Worm (Caenorhabditis elegans) whole organism, L1 larva: Measurements from ENCODE around the gene mrps-10.

Experiments
- C04F5.9 ChIP-seq: sonication (generic microtip); optimal IDR thresholded peaks from 2 replicates; lab custom pipeline; 2016; ENCODE audit warnings: missing genetic modification characterization, missing compliant biosample characterization
- C16A3.4 ChIP-seq: fragments of 150-350 bp; optimal IDR thresholded peaks from 2 replicates; lab custom pipeline; 2014; ENCODE audit warnings: missing biosample characterization, missing genetic modification characterization
- F16B12.6 ChIP-seq: fragments of 150-350 bp; optimal IDR thresholded peaks from 2 replicates; lab custom pipeline; 2014; ENCODE audit warnings: missing biosample characterization, missing genetic modification characterization
- Y116A8C.19 ChIP-seq: sonication (generic microtip); optimal IDR thresholded peaks from 2 replicates; lab custom pipeline; 2016; ENCODE audit warnings: missing compliant biosample characterization, missing genetic modification characterization, borderline replicate concordance
- alr-1 ChIP-seq: fragments of 200-800 bp; sonication (Bioruptor generic); optimal IDR thresholded peaks from 2 replicates; lab custom pipeline; 2018; ENCODE audit warnings: borderline replicate concordance, mild to moderate bottlenecking, missing genetic modification characterization, missing compliant biosample characterization
- ama-1 ChIP-seq: fragments of 150-350 bp; optimal IDR thresholded peaks from 2 replicates; lab custom pipeline; 2014
- ceh-82 ChIP-seq, 3 experiments: fragments of 150-350 bp in 1 of 3; sonication (generic microtip) in 2 of 3; optimal IDR thresholded peaks; 2 replicates each; lab custom pipeline; 2014 to 2017; ENCODE audit warnings: missing biosample characterization in 3 of 3, missing genetic modification characterization in 3 of 3
- ceh-88 ChIP-seq: fragments of 200-800 bp; sonication (Bioruptor generic); IDR thresholded peaks from 2 replicates; pipeline ENCODE4 v1.3.6; 2022; ENCODE audit warnings: missing genetic modification characterization, missing compliant biosample characterization
- dsc-1 ChIP-seq: sonication (generic microtip); optimal IDR thresholded peaks from 2 replicates; lab custom pipeline; 2016; ENCODE audit warnings: mild to moderate bottlenecking, missing genetic modification characterization, missing compliant biosample characterization
- efl-1 ChIP-seq, 4 experiments: fragments of 150-350 bp; optimal IDR thresholded peaks in 3 of 4; peaks in 1 of 4; 1 replicate in 1 of 4; 2 replicates in 3 of 4; lab custom pipeline; 2014; ENCODE audit warnings: missing biosample characterization in 2 of 4, missing genetic modification characterization in 2 of 4, missing genetic modification reagents in 2 of 4
- egl-13 ChIP-seq: sonication (generic microtip); optimal IDR thresholded peaks from 2 replicates; lab custom pipeline; 2016; ENCODE audit warnings: missing genotype, missing genetic modification reagents, missing genetic modification characterization, missing compliant biosample characterization
- elt-3 ChIP-seq, 6 experiments: fragments of 150-350 bp in 1 of 6; sonication (generic microtip); optimal IDR thresholded peaks; 2 replicates each; lab custom pipeline; 2017 to 2018; ENCODE audit warnings: missing biosample characterization in 6 of 6, missing genetic modification characterization in 6 of 6, inconsistent platforms in 1 of 6
- fkh-10 ChIP-seq: sonication (generic microtip); optimal IDR thresholded peaks from 2 replicates; lab custom pipeline; 2017; ENCODE audit warnings: missing biosample characterization, missing genetic modification reagents, missing genetic modification characterization
- fkh-4 ChIP-seq: sonication (generic microtip); optimal IDR thresholded peaks from 2 replicates; lab custom pipeline; 2016; ENCODE audit warnings: missing compliant biosample characterization, missing genetic modification characterization, borderline replicate concordance
- fos-1 ChIP-seq: fragments of 150-350 bp; optimal IDR thresholded peaks from 2 replicates; lab custom pipeline; 2014; ENCODE audit warnings: missing biosample characterization, missing genetic modification characterization
- hlh-4 ChIP-seq: sonication (generic microtip); optimal IDR thresholded peaks from 2 replicates; lab custom pipeline; 2016; ENCODE audit warnings: mild to moderate bottlenecking, missing genetic modification characterization, missing compliant biosample characterization
- irx-1 ChIP-seq: sonication (generic microtip); optimal IDR thresholded peaks from 2 replicates; lab custom pipeline; 2016; ENCODE audit warnings: missing genetic modification characterization, missing compliant biosample characterization
- isw-1 ChIP-seq: fragments of 200-800 bp; sonication (Bioruptor generic); IDR thresholded peaks from 2 replicates; pipeline ENCODE4 v1.3.6; 2022; ENCODE audit warnings: missing genetic modification characterization, missing compliant biosample characterization
- lin-13 ChIP-seq: fragments of 150-350 bp; optimal IDR thresholded peaks from 2 replicates; lab custom pipeline; 2014; ENCODE audit warnings: missing biosample characterization, missing genetic modification reagents, missing genetic modification characterization
- lin-14 ChIP-seq: fragments of 200-800 bp; sonication (Bioruptor generic); optimal IDR thresholded peaks from 2 replicates; lab custom pipeline; 2018; ENCODE audit warnings: mild to moderate bottlenecking, missing genetic modification characterization, moderate library complexity, missing compliant biosample characterization
- lin-35 ChIP-seq, 2 experiments: fragments of 150-350 bp; optimal IDR thresholded peaks; 2 replicates each; lab custom pipeline; 2014; ENCODE audit warnings: missing biosample characterization in 2 of 2, missing genetic modification characterization in 2 of 2, missing genetic modification reagents in 2 of 2
- lin-39 ChIP-seq: fragments of 150-350 bp; optimal IDR thresholded peaks from 2 replicates; lab custom pipeline; 2014; ENCODE audit warnings: missing biosample characterization, missing genetic modification reagents, missing genetic modification characterization
- mep-1 ChIP-seq: fragments of 150-350 bp; optimal IDR thresholded peaks from 2 replicates; lab custom pipeline; 2014; ENCODE audit warnings: missing biosample characterization, missing genetic modification characterization
- nhr-20 ChIP-seq: sonication (generic microtip); optimal IDR thresholded peaks from 2 replicates; lab custom pipeline; 2016; ENCODE audit warnings: mild to moderate bottlenecking, missing genetic modification characterization, missing compliant biosample characterization
- nhr-237 ChIP-seq: fragments of 150-350 bp; optimal IDR thresholded peaks from 2 replicates; lab custom pipeline; 2014; ENCODE audit warnings: missing biosample characterization, missing genetic modification characterization
- nhr-47 ChIP-seq: sonication (generic microtip); optimal IDR thresholded peaks from 2 replicates; lab custom pipeline; 2016; ENCODE audit warnings: mild to moderate bottlenecking, missing genetic modification characterization, moderate library complexity, missing compliant biosample characterization
- nhr-71 ChIP-seq: sonication (generic microtip); optimal IDR thresholded peaks from 2 replicates; lab custom pipeline; 2016; ENCODE audit warnings: mild to moderate bottlenecking, missing genetic modification characterization, moderate library complexity, missing compliant biosample characterization
- nhr-76 ChIP-seq: sonication (generic microtip); optimal IDR thresholded peaks from 2 replicates; lab custom pipeline; 2017; ENCODE audit warnings: missing biosample characterization, missing genetic modification characterization
- nhr-85 ChIP-seq: sonication (generic microtip); peaks from one replicate; lab custom pipeline; 2016; ENCODE audit warnings: missing genetic modification characterization, inconsistent platforms, missing compliant biosample characterization
- nhr-90 ChIP-seq: sonication (generic microtip); optimal IDR thresholded peaks from 2 replicates; lab custom pipeline; 2016; ENCODE audit warnings: mild to moderate bottlenecking, missing genetic modification characterization, missing compliant biosample characterization; ENCODE audit not compliant: poor library complexity
- pax-3 ChIP-seq: fragments of 200-800 bp; sonication (Bioruptor generic); optimal IDR thresholded peaks from 2 replicates; lab custom pipeline; 2018; ENCODE audit warnings: mild to moderate bottlenecking, missing genetic modification characterization, moderate library complexity, missing compliant biosample characterization
- pqm-1 ChIP-seq: sonication (generic microtip); optimal IDR thresholded peaks from 3 replicates; lab custom pipeline; 2017; ENCODE audit warnings: missing biosample characterization, missing genetic modification characterization
- rnt-1 ChIP-seq: sonication (generic microtip); optimal IDR thresholded peaks from 2 replicates; lab custom pipeline; 2016; ENCODE audit warnings: mild to moderate bottlenecking, missing genetic modification characterization, moderate library complexity, missing compliant biosample characterization
- snu-23 ChIP-seq: sonication (generic microtip); optimal IDR thresholded peaks from 2 replicates; lab custom pipeline; 2016; ENCODE audit warnings: missing genetic modification characterization, missing compliant biosample characterization
- sox-4 ChIP-seq: sonication (generic microtip); optimal IDR thresholded peaks from 2 replicates; lab custom pipeline; 2016; ENCODE audit warnings: missing genetic modification characterization, missing compliant biosample characterization
- sptf-1 ChIP-seq: fragments of 150-350 bp; optimal IDR thresholded peaks from 2 replicates; lab custom pipeline; 2014; ENCODE audit warnings: missing biosample characterization, missing genetic modification characterization
- swsn-7 ChIP-seq: sonication (generic microtip); optimal IDR thresholded peaks from 2 replicates; lab custom pipeline; 2016; ENCODE audit warnings: missing genetic modification characterization, missing compliant biosample characterization
- unc-130 ChIP-seq: fragments of 150-350 bp; optimal IDR thresholded peaks from 2 replicates; lab custom pipeline; 2017; ENCODE audit warnings: missing biosample characterization, missing genetic modification characterization, inconsistent platforms
- unc-86 ChIP-seq: sonication (generic microtip); optimal IDR thresholded peaks from 2 replicates; lab custom pipeline; 2016; ENCODE audit warnings: missing genetic modification characterization, missing compliant biosample characterization
- vab-15 ChIP-seq: sonication (generic microtip); optimal IDR thresholded peaks from 2 replicates; lab custom pipeline; 2017; ENCODE audit warnings: missing genotype, mild to moderate bottlenecking, missing genetic modification characterization, missing compliant biosample characterization
- zip-4 ChIP-seq: fragments of 200-800 bp; sonication (Bioruptor generic); optimal IDR thresholded peaks from 2 replicates; lab custom pipeline; 2018; ENCODE audit warnings: mild to moderate bottlenecking, missing genetic modification characterization, moderate library complexity, missing compliant biosample characterization
- ztf-11 ChIP-seq, 2 experiments: sonication (generic microtip); optimal IDR thresholded peaks; 2 replicates each; lab custom pipeline; 2016 to 2017; ENCODE audit warnings: missing genetic modification characterization in 2 of 2, missing biosample characterization in 1 of 2, missing compliant biosample characterization in 1 of 2

The mrps-10 gene

DNA sequence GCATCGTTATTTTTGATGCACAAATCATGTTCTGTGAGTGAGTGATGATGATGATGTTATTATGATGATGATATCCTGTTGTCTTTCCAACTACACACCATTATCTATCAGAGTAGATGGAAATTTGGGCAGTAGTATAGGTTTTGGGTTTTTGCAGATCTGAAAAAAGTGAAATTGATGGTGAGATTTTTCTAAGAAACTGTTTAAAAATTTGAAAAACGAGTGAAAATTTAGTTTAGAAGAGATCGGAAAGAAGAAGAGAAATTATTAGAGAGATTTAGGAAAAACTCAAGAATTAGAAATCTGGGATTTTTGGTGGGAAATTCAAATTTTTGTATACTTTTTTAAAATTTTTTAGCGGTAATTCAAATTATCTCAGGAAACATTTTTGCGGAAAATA lies 34.8 kb upstream of the mrps-10 start, which contains the start of the genes Y37D8A.29 and unc-71:
Gene Y37D8A.29 (minus strand): TSS at position 101 of the 400 bp plus-strand sequence.
Gene unc-71 (minus strand): TSS at position 159 of the 400 bp plus-strand sequence.
- no peak for TF ChIP-seq elt-3 (tag; optimal IDR thresholded peaks at IDR 0.05; lab: Kevin White, UChicago)

DNA sequence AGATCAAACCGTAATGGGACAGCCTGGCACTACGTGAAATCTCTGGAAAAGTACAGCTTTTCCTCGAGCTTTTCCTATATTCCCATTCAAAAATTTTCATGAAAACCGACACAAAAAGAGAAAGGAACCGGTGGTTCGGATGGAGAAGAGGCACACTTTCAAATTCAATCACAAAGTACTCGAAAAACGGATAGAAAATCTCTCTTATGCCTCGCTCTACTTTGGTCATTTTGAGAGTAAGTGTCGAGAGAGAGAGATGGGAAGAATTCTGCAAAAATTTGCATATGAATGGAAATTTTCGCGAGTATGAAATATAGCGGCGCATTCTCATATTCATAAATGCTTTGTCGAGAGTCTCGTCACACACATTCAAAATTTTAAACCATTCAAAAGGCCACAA lies 33.6 kb upstream of the mrps-10 start:
- TF ChIP-seq nhr-90 (tag; lab: Kevin White, UChicago) (no peak), fkh-10 (peak; percentile 63)

DNA sequence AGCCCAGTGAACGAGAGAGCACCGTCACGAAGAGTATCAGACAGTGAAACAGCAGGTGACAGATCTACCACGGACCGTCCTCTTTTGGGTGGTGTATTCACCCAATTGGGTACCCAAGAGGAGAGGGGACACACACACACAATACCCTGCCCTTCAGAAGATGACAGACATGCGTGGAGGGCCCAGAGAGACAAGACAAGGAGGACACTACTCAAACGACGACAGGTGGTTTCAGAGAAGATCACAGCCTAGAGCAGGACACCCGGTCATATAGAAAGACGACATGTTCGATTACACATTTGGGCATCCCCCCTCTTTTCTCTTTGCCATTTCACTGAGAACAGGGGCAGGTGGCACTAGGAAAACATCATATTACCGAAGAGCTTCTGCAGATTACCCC lies 32.1 kb upstream of the mrps-10 start:
- TF ChIP-seq mep-1, result no peak
- peak in 1 of 2 experiments; percentile 56 for TF ChIP-seq ztf-11 (tag; optimal IDR thresholded peaks at IDR 0.05; lab: Kevin White, UChicago)

ce11 chrIII:12904052-12904451 lies 22.3 kb upstream of the mrps-10 start:
- TF ChIP-seq fkh-4, result peak; percentile 35
- no peak for TF ChIP-seq fos-1 (tag; lab: Kevin White, UChicago)
- TF ChIP-seq efl-1 (optimal IDR thresholded peaks at IDR 0.05; lab: Kevin White, UChicago), result no peak
- peak in 1 of 2 experiments; percentile 16 for TF ChIP-seq efl-1 (GFP tag; optimal IDR thresholded peaks at IDR 0.05 in 1 of 2; lab: Kevin White, UChicago)
- no peak for TF ChIP-seq C04F5.9 (tag; lab: Kevin White, UChicago)
- peak; percentile 82 for TF ChIP-seq dsc-1 (tag; lab: Kevin White, UChicago)
- TF ChIP-seq lin-14, result peak; percentile 0

- TF ChIP-seq egl-13 (tag; lab: Kevin White, UChicago) (peak; percentile 99), irx-1 (tag; lab: Kevin White, UChicago) (peak; percentile 99), lin-13 (peak; percentile 99), hlh-4 (tag; lab: Kevin White, UChicago) (peak; percentile 12), nhr-76 (peak; percentile 67), rnt-1 (tag; lab: Kevin White, UChicago) (peak; percentile 99), ceh-82 (tag; optimal IDR thresholded peaks at IDR 0.05; lab: Kevin White, UChicago) (peak; percentile 99), efl-1 (optimal IDR thresholded peaks at IDR 0.05; lab: Kevin White, UChicago) (peak; percentile 96 to 100), efl-1 (GFP tag; optimal IDR thresholded peaks at IDR 0.05 in 1 of 2; lab: Kevin White, UChicago) (peak; percentile 100), nhr-47 (tag; lab: Kevin White, UChicago) (peak; percentile 100), nhr-20 (tag; lab: Kevin White, UChicago) (peak; percentile 100), zip-4 (GFP tag; lab: Kevin White, UChicago) (peak; percentile 97), mep-1 (peak; percentile 100), C04F5.9 (tag; lab: Kevin White, UChicago) (peak; percentile 96), vab-15 (peak; percentile 96), nhr-71 (tag; lab: Kevin White, UChicago) (peak; percentile 100), Y116A8C.19 (tag; lab: Kevin White, UChicago) (peak; percentile 76), lin-39 (tag; lab: Kevin White, UChicago) (peak; percentile 98), ama-1 (peak; percentile 96), C16A3.4 (tag; lab: Kevin White, UChicago) (peak; percentile 100), sox-4 (peak; percentile 98), pax-3 (tag; lab: Kevin White, UChicago) (peak; percentile 99), lin-35 (GFP tag; optimal IDR thresholded peaks at IDR 0.05; lab: Kevin White, UChicago) (peak; percentile 100), ceh-88 (GFP tag; lab: Robert Waterston, UW) (peak; percentile 98), fos-1 (tag; lab: Kevin White, UChicago) (peak; percentile 99), nhr-85 (tag; lab: Kevin White, UChicago) (peak; percentile 99), pqm-1 (tag; lab: Kevin White, UChicago) (peak; percentile 58), swsn-7 (tag; lab: Kevin White, UChicago) (peak; percentile 100), ztf-11 (tag; optimal IDR thresholded peaks at IDR 0.05; lab: Kevin White, UChicago) (peak in 1 of 2 experiments; percentile 98), isw-1 (GFP tag; lab: Robert Waterston, UW) (peak; percentile 99), alr-1 (tag; lab: Kevin White, UChicago) (no peak), unc-86 (tag; lab: Kevin White, UChicago) (peak; percentile 100), unc-130 (peak; percentile 99), lin-14 (peak; percentile 100), F16B12.6 (tag; lab: Kevin White, UChicago) (peak; percentile 81), snu-23 (GFP tag; lab: Kevin White, UChicago) (peak; percentile 100), nhr-237 (peak; percentile 97), sptf-1 (tag; lab: Kevin White, UChicago) (no peak)
Observed at ce11 chrIII:12904987-12905541, 21.3 kb upstream of the mrps-10 start, which contains the start of gene cox-5A. TSS of gene cox-5A (plus strand) at chrIII:12905491.
